Worm (Caenorhabditis elegans) whole organism, early embryonic: ENCODE measurements around the gene F44E5.1.

Experiments
- ama-1 ChIP-seq: fragments of 150-350 bp; optimal IDR thresholded peaks from 2 replicates; lab custom pipeline; 2014
- sea-1 ChIP-seq: fragments of 200-800 bp; sonication (Bioruptor generic); conservative IDR thresholded peaks from 2 replicates; pipeline ENCODE4 v1.3.6; 2022; ENCODE audit warnings: missing genetic modification characterization, missing compliant biosample characterization
- tbx-37 ChIP-seq: fragments of 200-800 bp; sonication (Bioruptor generic); conservative IDR thresholded peaks from 2 replicates; pipeline ENCODE4 v1.3.6; 2022; ENCODE audit warnings: missing genetic modification reagents, missing genetic modification characterization, missing compliant biosample characterization

DNA sequence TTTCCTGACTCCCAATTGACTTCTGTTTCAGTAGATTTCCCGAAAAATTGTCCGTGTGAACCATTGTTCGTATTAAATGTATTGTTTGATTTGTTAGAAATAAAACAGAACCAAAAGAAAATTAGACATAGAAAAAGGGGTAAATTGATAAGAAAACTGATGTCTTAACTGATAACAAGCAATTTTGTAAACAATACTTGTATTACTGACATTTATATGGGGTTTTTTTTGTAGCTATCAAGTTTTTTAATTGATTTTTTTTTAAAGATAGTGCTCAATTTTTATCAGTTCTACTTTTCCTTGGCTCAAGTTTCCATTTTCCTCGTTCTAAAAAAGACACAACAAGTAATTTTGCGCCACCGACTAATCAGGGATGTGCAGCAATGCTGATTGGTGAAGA, 22.8 kb upstream of the F44E5.1 start:
- TF ChIP-seq ama-1 (lab: Kevin White, UChicago), result no peak
- TF ChIP-seq tbx-37 (GFP tag; lab: Robert Waterston, UW), result no peak
- no peak for TF ChIP-seq sea-1 (GFP tag; lab: Robert Waterston, UW)
